Fruit fly (Drosophila melanogaster) whole organism, embryonic: ENCODE measurements around the gene CG6409.
A peak's percentile ranks its signal among the peaks of the same experiment; 100 is the strongest.

Experiments used
- ATbp ChIP-seq: fragments of 200-800 bp; sonication (Bioruptor generic); optimal IDR thresholded peaks from 2 replicates; lab custom pipeline; 2017; ENCODE audit warnings: missing biosample characterization, mild to moderate bottlenecking, missing genetic modification characterization, missing genetic modification reagents
- Atf-2 ChIP-seq: fragments of 200-800 bp; sonication (Bioruptor generic); optimal IDR thresholded peaks from 2 replicates; lab custom pipeline; 2016; ENCODE audit warnings: missing biosample characterization, missing genetic modification characterization
- Atf3 ChIP-seq: fragments of 200-800 bp; sonication (Bioruptor generic); optimal IDR thresholded peaks from 3 replicates; lab custom pipeline; 2016; ENCODE audit warnings: missing biosample characterization, missing genetic modification characterization
- Awh ChIP-seq: fragments of 200-800 bp; sonication (Bioruptor generic); IDR thresholded peaks from 2 replicates; pipeline ENCODE4, ENCODE4 v1.3.6; 2022; ENCODE audit warnings: missing biosample characterization, missing genetic modification characterization
- C15 ChIP-seq: fragments of 200-800 bp; sonication (Bioruptor generic); IDR thresholded peaks from 3 replicates; pipeline ENCODE4 v1.3.6; 2022; ENCODE audit warnings: missing biosample characterization, missing genetic modification characterization
- CG12299 ChIP-seq: fragments of 200-800 bp; sonication (Bioruptor generic); optimal IDR thresholded peaks from 2 replicates; lab custom pipeline; 2018; ENCODE audit warnings: missing biosample characterization, mild to moderate bottlenecking, missing genetic modification characterization
- CG1233 ChIP-seq: fragments of 200-800 bp; sonication (Bioruptor generic); optimal IDR thresholded peaks from 4 replicates; lab custom pipeline; 2018; ENCODE audit warnings: missing biosample characterization, mild to moderate bottlenecking, missing genetic modification characterization
- CG13287 ChIP-seq: fragments of 200-800 bp; sonication (Bioruptor generic); IDR thresholded peaks from 2 replicates; pipeline ENCODE4 v1.3.6; 2022; ENCODE audit warnings: missing biosample characterization, missing genetic modification characterization; ENCODE audit not compliant: partially characterized antibody
- CG13624 ChIP-seq: fragments of 200-800 bp; sonication (Bioruptor generic); optimal IDR thresholded peaks from 2 replicates; lab custom pipeline; 2016; ENCODE audit warnings: missing biosample characterization, missing genetic modification characterization
- CG14860 ChIP-seq: fragments of 200-800 bp; sonication (Bioruptor generic); IDR thresholded peaks from 3 replicates; pipeline ENCODE4 v1.3.6; 2022; ENCODE audit warnings: missing biosample characterization, missing genetic modification characterization; ENCODE audit not compliant: partially characterized antibody
- CG17328 ChIP-seq: fragments of 200-800 bp; sonication (Bioruptor generic); IDR thresholded peaks from 2 replicates; pipeline ENCODE4 v1.3.6; 2022; ENCODE audit warnings: missing biosample characterization, missing genetic modification characterization
- CG17802 ChIP-seq: fragments of 200-800 bp; sonication (Bioruptor generic); optimal IDR thresholded peaks from 2 replicates; lab custom pipeline; 2018; ENCODE audit warnings: missing biosample characterization, mild to moderate bottlenecking, missing genetic modification characterization, moderate library complexity
- CG18619 ChIP-seq: fragments of 200-800 bp; sonication (Bioruptor generic); optimal IDR thresholded peaks from 3 replicates; lab custom pipeline; 2017; ENCODE audit warnings: missing biosample characterization, mild to moderate bottlenecking, missing genetic modification characterization
- CG2199 ChIP-seq: fragments of 200-800 bp; sonication (Bioruptor generic); IDR thresholded peaks from 3 replicates; pipeline ENCODE4 v1.3.6; 2022; ENCODE audit warnings: missing biosample characterization, missing genetic modification characterization
- CG4282 ChIP-seq: fragments of 200-800 bp; sonication (Bioruptor generic); optimal IDR thresholded peaks from 2 replicates; lab custom pipeline; 2016; ENCODE audit warnings: missing biosample characterization, missing genetic modification characterization
- CG4707 ChIP-seq: fragments of 200-800 bp; sonication (Bioruptor generic); optimal IDR thresholded peaks from 2 replicates; lab custom pipeline; 2018; ENCODE audit warnings: missing biosample characterization, mild to moderate bottlenecking, missing genetic modification characterization, moderate library complexity
- CG7372 ChIP-seq: fragments of 200-800 bp; sonication (Bioruptor generic); IDR thresholded peaks from 2 replicates; pipeline ENCODE4 v1.3.6; 2022; ENCODE audit warnings: missing biosample characterization, missing genetic modification characterization
- Camta ChIP-seq: fragments of 200-800 bp; sonication (Bioruptor generic); optimal IDR thresholded peaks from 2 replicates; lab custom pipeline; 2016; ENCODE audit warnings: missing biosample characterization, missing genetic modification characterization
- E2f1 ChIP-seq: fragments of 200-800 bp; sonication (Bioruptor generic); IDR thresholded peaks from 2 replicates; pipeline ENCODE4 v1.3.6; 2022; ENCODE audit warnings: missing biosample characterization, missing genetic modification characterization
- HLH3B ChIP-seq: fragments of 200-800 bp; sonication (Bioruptor generic); IDR thresholded peaks from 2 replicates; pipeline ENCODE4 v1.3.6; 2022; ENCODE audit warnings: missing biosample characterization, missing genetic modification characterization
- Hand ChIP-seq: fragments of 200-800 bp; sonication (Bioruptor generic); optimal IDR thresholded peaks from 2 replicates; lab custom pipeline; 2017; ENCODE audit warnings: mild to moderate bottlenecking, missing biosample characterization, missing genetic modification reagents, missing genetic modification characterization
- Kr ChIP-seq: fragments of 200-800 bp; sonication (Bioruptor generic); optimal IDR thresholded peaks from 2 replicates; lab custom pipeline; 2017; ENCODE audit warnings: missing biosample characterization, mild to moderate bottlenecking, missing genetic modification characterization
- NfI ChIP-seq: fragments of 200-800 bp; sonication (Bioruptor generic); optimal IDR thresholded peaks from 3 replicates; lab custom pipeline; 2018; ENCODE audit warnings: missing biosample characterization, mild to moderate bottlenecking, missing genetic modification characterization, moderate library complexity
- PHDP ChIP-seq: fragments of 200-800 bp; sonication (Bioruptor generic); optimal IDR thresholded peaks from 3 replicates; lab custom pipeline; 2018; ENCODE audit warnings: missing biosample characterization, mild to moderate bottlenecking, missing genetic modification characterization, moderate library complexity
- Rfx ChIP-seq: fragments of 200-800 bp; sonication (Bioruptor generic); IDR thresholded peaks from 2 replicates; pipeline ENCODE4 v1.3.6; 2022; ENCODE audit warnings: missing biosample characterization, missing genetic modification characterization
- TFAM ChIP-seq: fragments of 200-800 bp; sonication (Bioruptor generic); optimal IDR thresholded peaks from 2 replicates; lab custom pipeline; 2017; ENCODE audit warnings: missing biosample characterization, missing genetic modification characterization, inconsistent platforms
- YL-1 ChIP-seq: fragments of 200-800 bp; sonication (Bioruptor generic); optimal IDR thresholded peaks from 3 replicates; lab custom pipeline; 2017; ENCODE audit warnings: missing biosample characterization, mild to moderate bottlenecking, missing genetic modification characterization
- ap ChIP-seq: fragments of 200-800 bp; sonication (Bioruptor generic); IDR thresholded peaks from 2 replicates; pipeline ENCODE4 v1.3.6; 2022; ENCODE audit warnings: missing biosample characterization, missing genetic modification characterization
- chif ChIP-seq, 2 experiments: fragments of 200-800 bp; sonication (Bioruptor generic); optimal IDR thresholded peaks; 3 replicates each; lab custom pipeline; 2016; ENCODE audit warnings: missing biosample characterization in 2 of 2, missing genetic modification characterization in 2 of 2
- croc ChIP-seq: fragments of 200-800 bp; sonication (Bioruptor generic); conservative IDR thresholded peaks from 3 replicates; pipeline ENCODE4 v1.3.6; 2022; ENCODE audit warnings: missing biosample characterization, missing genetic modification characterization
- cwo ChIP-seq: fragments of 200-800 bp; sonication (Bioruptor generic); optimal IDR thresholded peaks from 3 replicates; lab custom pipeline; 2017; ENCODE audit warnings: missing biosample characterization, missing genetic modification characterization, mild to moderate bottlenecking, moderate library complexity, missing genetic modification reagents
- dimm ChIP-seq: fragments of 200-800 bp; sonication (Bioruptor generic); IDR thresholded peaks from 2 replicates; pipeline ENCODE4 v1.3.6; 2022; ENCODE audit warnings: missing biosample characterization, missing genetic modification characterization
- en ChIP-seq: fragments of 200-800 bp; sonication (Bioruptor generic); optimal IDR thresholded peaks from 2 replicates; lab custom pipeline; 2016; ENCODE audit warnings: missing biosample characterization, missing genetic modification characterization
- gcm2 ChIP-seq: fragments of 200-800 bp; sonication (Bioruptor generic); optimal IDR thresholded peaks from 2 replicates; lab custom pipeline; 2016; ENCODE audit warnings: missing biosample characterization, missing genetic modification characterization
- gt ChIP-seq: fragments of 200-800 bp; sonication (Bioruptor generic); IDR thresholded peaks from 2 replicates; pipeline ENCODE4 v1.3.6; 2022; ENCODE audit warnings: missing biosample characterization, missing genetic modification characterization
- hb ChIP-seq: fragments of 200-800 bp; sonication (Bioruptor generic); IDR thresholded peaks from 3 replicates; pipeline ENCODE4 v1.3.6; 2022; ENCODE audit warnings: missing biosample characterization, missing genetic modification characterization; ENCODE audit not compliant: partially characterized antibody
- ind ChIP-seq: fragments of 200-800 bp; sonication (Bioruptor generic); optimal IDR thresholded peaks from 3 replicates; lab custom pipeline; 2016; ENCODE audit warnings: missing biosample characterization, missing genetic modification characterization
- kah ChIP-seq: fragments of 200-800 bp; sonication (Bioruptor generic); optimal IDR thresholded peaks from 2 replicates; lab custom pipeline; 2018; ENCODE audit warnings: missing biosample characterization, mild to moderate bottlenecking, missing genetic modification characterization
- klu ChIP-seq: fragments of 200-800 bp; sonication (Bioruptor generic); IDR thresholded peaks from 2 replicates; pipeline ENCODE4 v1.3.6; 2022; ENCODE audit warnings: missing biosample characterization, missing genetic modification characterization
- otp ChIP-seq: fragments of 200-800 bp; sonication (Bioruptor generic); IDR thresholded peaks from 3 replicates; pipeline ENCODE4, ENCODE4 v1.3.6; 2022; ENCODE audit warnings: missing biosample characterization, missing genetic modification characterization
- pb ChIP-seq: fragments of 200-800 bp; sonication (Bioruptor generic); optimal IDR thresholded peaks from 3 replicates; lab custom pipeline; 2016; ENCODE audit warnings: missing biosample characterization, missing genetic modification characterization
- phol ChIP-seq: fragments of 200-800 bp; sonication (Bioruptor generic); optimal IDR thresholded peaks from 3 replicates; lab custom pipeline; 2018; ENCODE audit warnings: missing biosample characterization, mild to moderate bottlenecking, missing genetic modification characterization, moderate library complexity
- pnt ChIP-seq: fragments of 200-800 bp; sonication (Bioruptor generic); optimal IDR thresholded peaks from 3 replicates; lab custom pipeline; 2016; ENCODE audit warnings: missing biosample characterization, missing genetic modification characterization
- sob ChIP-seq: fragments of 200-800 bp; sonication (Bioruptor generic); IDR thresholded peaks from 2 replicates; pipeline ENCODE4 v1.3.6; 2022; ENCODE audit warnings: missing biosample characterization, missing genetic modification characterization
- tap ChIP-seq: fragments of 200-800 bp; optimal IDR thresholded peaks from 3 replicates; lab custom pipeline; 2019; ENCODE audit warnings: missing biosample characterization, mild to moderate bottlenecking, missing genetic modification characterization, moderate library complexity
- tna ChIP-seq: fragments of 200-800 bp; sonication (Bioruptor generic); IDR thresholded peaks from 2 replicates; pipeline ENCODE4 v1.3.6; 2022; ENCODE audit warnings: missing biosample characterization, missing genetic modification characterization; ENCODE audit not compliant: partially characterized antibody
- vnd ChIP-seq: fragments of 200-800 bp; sonication (Bioruptor generic); IDR thresholded peaks from 3 replicates; pipeline ENCODE4 v1.3.6; 2022; ENCODE audit warnings: missing biosample characterization, missing genetic modification characterization; ENCODE audit not compliant: partially characterized antibody
- zen2 ChIP-seq: fragments of 200-800 bp; sonication (Bioruptor generic); IDR thresholded peaks from 3 replicates; pipeline ENCODE4 v1.3.6; 2022; ENCODE audit warnings: missing biosample characterization, missing genetic modification characterization; ENCODE audit not compliant: partially characterized antibody

CG6409 gene

DNA sequence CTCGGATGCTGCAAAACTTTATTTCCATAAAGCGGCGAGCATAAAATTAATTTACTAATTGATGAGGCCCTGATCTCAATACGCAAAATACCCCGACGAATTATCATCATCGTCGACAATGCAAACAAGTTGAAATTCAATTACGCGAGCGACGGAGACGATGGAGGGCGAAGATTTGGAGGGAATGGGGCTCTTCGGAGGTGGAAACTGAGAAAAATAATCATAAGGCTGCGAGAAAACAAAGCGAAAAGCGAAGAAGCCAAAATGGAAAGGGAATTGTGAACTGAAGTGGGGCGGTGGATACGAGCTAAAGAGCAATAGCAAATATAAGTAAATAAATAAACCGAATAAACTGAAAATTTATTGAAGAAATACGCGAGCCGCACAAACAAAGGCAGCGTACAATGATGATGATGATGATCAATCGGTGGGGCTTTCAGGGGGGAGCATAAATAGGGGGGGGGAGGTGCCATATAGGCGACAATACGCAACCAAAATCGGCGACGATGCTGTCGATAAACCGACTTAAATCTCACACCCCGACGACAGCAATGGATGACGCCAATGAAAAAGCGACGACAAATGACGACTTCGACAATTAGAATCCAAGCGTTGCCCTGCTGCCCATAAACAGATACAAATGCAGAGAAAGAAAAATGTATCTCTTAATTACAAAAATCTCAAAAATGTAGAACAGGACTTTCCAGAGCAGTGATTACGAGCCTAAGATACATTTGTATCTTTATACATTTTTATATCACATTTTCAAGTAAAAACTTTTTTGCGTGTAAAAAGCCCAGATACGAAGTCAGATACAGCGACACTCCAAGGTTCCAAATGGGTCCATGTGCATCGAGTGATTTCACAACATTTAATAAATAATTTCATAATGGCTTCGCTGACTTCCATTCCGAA lies 44.1 kb downstream of the CG6409 start (continued):
- peak; percentile 47; the same call in 1 of the 2 replicates for TF ChIP-seq CG7372 (GFP tag; lab: Robert Waterston, UW)
- peak; percentile 37 for TF ChIP-seq pnt (GFP tag; lab: Kevin White, UChicago)
- TF ChIP-seq Camta (GFP tag; lab: Kevin White, UChicago), result peak; percentile 59
- TF ChIP-seq zen2 (GFP tag; lab: Robert Waterston, UW), result no peak
- TF ChIP-seq chif (GFP tag; optimal IDR thresholded peaks at IDR 0.05; lab: Kevin White, UChicago), result peak; percentile 41 to 62
- TF ChIP-seq CG14860, result no peak
- TF ChIP-seq otp (GFP tag; lab: Robert Waterston, UW), result peak; percentile 53; the same call in 2 of the 3 replicates
- peak; percentile 34 for TF ChIP-seq pb (GFP tag; lab: Kevin White, UChicago)
- peak; percentile 67 for TF ChIP-seq phol
- no peak for TF ChIP-seq hb
- TF ChIP-seq ATbp (GFP tag; lab: Kevin White, UChicago), result peak; percentile 22
- TF ChIP-seq Hand (GFP tag; lab: Kevin White, UChicago), result no peak
- TF ChIP-seq klu (GFP tag; lab: Robert Waterston, UW), result no peak
- peak; percentile 39 for TF ChIP-seq Atf-2
- TF ChIP-seq kah (GFP tag; lab: Kevin White, UChicago), result no peak
- TF ChIP-seq Awh (GFP tag; lab: Robert Waterston, UW), result peak; percentile 82
- peak; percentile 44 for TF ChIP-seq CG18619 (GFP tag; lab: Kevin White, UChicago)
- peak; percentile 40 for TF ChIP-seq Atf3 (GFP tag; lab: Kevin White, UChicago)
- TF ChIP-seq CG13287, result no peak
- TF ChIP-seq Rfx, result peak; percentile 69
- no peak for TF ChIP-seq CG17802
- TF ChIP-seq CG4282 (GFP tag; lab: Kevin White, UChicago), result no peak
- peak; percentile 68 for TF ChIP-seq PHDP
- TF ChIP-seq NfI, result peak; percentile 65
- peak; percentile 58 for TF ChIP-seq cwo (GFP tag; lab: Kevin White, UChicago)
- 0 out of 3 replicates have a peak, but pooled peaks have one; percentile 53 for TF ChIP-seq CG2199 (GFP tag; lab: Robert Waterston, UW)
- peak; percentile 8 for TF ChIP-seq en (GFP tag; lab: Kevin White, UChicago)
- TF ChIP-seq tap (tag; lab: Kevin White, UChicago), result peak; percentile 60
- TF ChIP-seq croc (GFP tag; lab: Robert Waterston, UW), result 0 out of 3 replicates have a peak, but pooled peaks have one; percentile 18
- no peak for TF ChIP-seq gt (GFP tag; lab: Robert Waterston, UW)
- TF ChIP-seq CG17328, result peak; percentile 80
- TF ChIP-seq dimm (GFP tag; lab: Robert Waterston, UW), result peak; percentile 45; the same call in 1 of the 2 replicates
- TF ChIP-seq ap, result peak; percentile 40; the same call in 1 of the 2 replicates
- peak; percentile 78 for TF ChIP-seq HLH3B (GFP tag; lab: Robert Waterston, UW)
- TF ChIP-seq gcm2 (GFP tag; lab: Kevin White, UChicago), result peak; percentile 39
- peak; percentile 55 for TF ChIP-seq ind
- no peak for TF ChIP-seq C15
- TF ChIP-seq CG1233 (GFP tag; lab: Kevin White, UChicago), result peak; percentile 48
- TF ChIP-seq sob (GFP tag; lab: Robert Waterston, UW), result peak; percentile 73
- no peak for TF ChIP-seq TFAM (GFP tag; lab: Kevin White, UChicago)
- TF ChIP-seq CG4707 (GFP tag; lab: Kevin White, UChicago), result no peak
- TF ChIP-seq CG13624 (GFP tag; lab: Kevin White, UChicago), result peak; percentile 67
- TF ChIP-seq YL-1 (GFP tag; lab: Kevin White, UChicago), result no peak
- TF ChIP-seq CG12299 (tag; lab: Kevin White, UChicago), result no peak
- TF ChIP-seq Kr (GFP tag; lab: Kevin White, UChicago), result no peak
- TF ChIP-seq E2f1 (GFP tag; lab: Robert Waterston, UW), result peak; percentile 81
- no peak for TF ChIP-seq tna
- TF ChIP-seq vnd (GFP tag; lab: Robert Waterston, UW), result no peak
